Fruit fly (Drosophila melanogaster) Kc167 (cell line): Measurements from ENCODE around the gene eIF4H1.

ENCODE experiments used
- Myc ChIP-seq: fragments of >200 bp; optimal IDR thresholded peaks from 2 replicates; lab custom pipeline; 2017; ENCODE audit warnings: missing external identifiers
- Sin3A ChIP-seq: fragments of >200 bp; optimal IDR thresholded peaks from 2 replicates; lab custom pipeline; 2018; ENCODE audit warnings: missing external identifiers
- h ChIP-seq: fragments of >200 bp; optimal IDR thresholded peaks from 3 replicates; lab custom pipeline; 2018; ENCODE audit warnings: missing external identifiers
- insv ChIP-seq: fragments of >200 bp; optimal IDR thresholded peaks from 3 replicates; lab custom pipeline; 2018; ENCODE audit warnings: missing external identifiers
- psq ChIP-seq: fragments of >200 bp; optimal IDR thresholded peaks from 2 replicates; lab custom pipeline; 2017; ENCODE audit warnings: missing external identifiers
- ttk ChIP-seq: sonication (Bioruptor generic); optimal IDR thresholded peaks from 2 replicates; lab custom pipeline; 2017; ENCODE audit warnings: missing external identifiers

dm6 chrX:16456582-16456981 is 8.1 kb downstream of the eIF4H1 start:
- TF ChIP-seq ttk (lab: Kevin White, UChicago) (no peak), psq (lab: Kevin White, UChicago) (no peak), Sin3A (lab: Kevin White, UChicago) (no peak), Myc (no peak), h (lab: Kevin White, UChicago) (no peak), insv (no peak)
